Worm (Caenorhabditis elegans) whole organism, L1 larva: Measurements from ENCODE around the gene F13E9.15.

Source experiments
- C04F5.9 ChIP-seq: sonication (generic microtip); optimal IDR thresholded peaks from 2 replicates; lab custom pipeline; 2016; ENCODE audit warnings: missing genetic modification characterization, missing compliant biosample characterization
- C34B4.2 ChIP-seq: sonication (generic microtip); optimal IDR thresholded peaks from 2 replicates; lab custom pipeline; 2017; ENCODE audit warnings: mild to moderate bottlenecking, missing genetic modification characterization, missing compliant biosample characterization
- F16B12.6 ChIP-seq: fragments of 150-350 bp; optimal IDR thresholded peaks from 2 replicates; lab custom pipeline; 2014; ENCODE audit warnings: missing biosample characterization, missing genetic modification characterization
- Y116A8C.19 ChIP-seq: sonication (generic microtip); optimal IDR thresholded peaks from 2 replicates; lab custom pipeline; 2016; ENCODE audit warnings: missing compliant biosample characterization, missing genetic modification characterization, borderline replicate concordance
- aly-2 ChIP-seq: fragments of 150-350 bp; optimal IDR thresholded peaks from 2 replicates; lab custom pipeline; 2014; ENCODE audit warnings: missing biosample characterization, missing genetic modification characterization
- ama-1 ChIP-seq: fragments of 150-350 bp; optimal IDR thresholded peaks from 2 replicates; lab custom pipeline; 2014
- blmp-1 ChIP-seq: fragments of 150-350 bp; optimal IDR thresholded peaks from 2 replicates; lab custom pipeline; 2014; ENCODE audit warnings: missing biosample characterization, missing genetic modification characterization
- ceh-63 ChIP-seq: fragments of 200-800 bp; sonication (Bioruptor generic); optimal IDR thresholded peaks from 2 replicates; lab custom pipeline; 2018; ENCODE audit warnings: mild to moderate bottlenecking, missing genetic modification characterization, missing compliant biosample characterization
- ceh-8 ChIP-seq: fragments of 200-800 bp; sonication (Bioruptor generic); optimal IDR thresholded peaks from 2 replicates; lab custom pipeline; 2018; ENCODE audit warnings: mild to moderate bottlenecking, missing genetic modification characterization, moderate library complexity, missing compliant biosample characterization
- ceh-82 ChIP-seq, 3 experiments: fragments of 150-350 bp in 1 of 3; sonication (generic microtip) in 2 of 3; optimal IDR thresholded peaks; 2 replicates each; lab custom pipeline; 2014 to 2017; ENCODE audit warnings: missing biosample characterization in 3 of 3, missing genetic modification characterization in 3 of 3
- ceh-88 ChIP-seq: fragments of 200-800 bp; sonication (Bioruptor generic); IDR thresholded peaks from 2 replicates; pipeline ENCODE4 v1.3.6; 2022; ENCODE audit warnings: missing genetic modification characterization, missing compliant biosample characterization
- ceh-90 ChIP-seq: sonication (generic microtip); optimal IDR thresholded peaks from 2 replicates; lab custom pipeline; 2016; ENCODE audit warnings: missing genetic modification characterization, missing compliant biosample characterization
- ces-1 ChIP-seq: fragments of 150-350 bp; optimal IDR thresholded peaks from 2 replicates; lab custom pipeline; 2014; ENCODE audit warnings: missing biosample characterization, missing genetic modification reagents, missing genetic modification characterization
- dsc-1 ChIP-seq: sonication (generic microtip); optimal IDR thresholded peaks from 2 replicates; lab custom pipeline; 2016; ENCODE audit warnings: mild to moderate bottlenecking, missing genetic modification characterization, missing compliant biosample characterization
- efl-3 ChIP-seq: fragments of 200-800 bp; sonication (Bioruptor generic); optimal IDR thresholded peaks from 2 replicates; lab custom pipeline; 2018; ENCODE audit warnings: mild to moderate bottlenecking, missing genetic modification characterization, missing compliant biosample characterization
- egl-13 ChIP-seq: sonication (generic microtip); optimal IDR thresholded peaks from 2 replicates; lab custom pipeline; 2016; ENCODE audit warnings: missing genotype, missing genetic modification reagents, missing genetic modification characterization, missing compliant biosample characterization
- ets-5 ChIP-seq: fragments of 200-800 bp; sonication (Bioruptor generic); IDR thresholded peaks from 2 replicates; pipeline ENCODE4 v1.3.6; 2022; ENCODE audit warnings: missing genetic modification characterization, missing compliant biosample characterization
- fkh-10 ChIP-seq: sonication (generic microtip); optimal IDR thresholded peaks from 2 replicates; lab custom pipeline; 2017; ENCODE audit warnings: missing biosample characterization, missing genetic modification reagents, missing genetic modification characterization
- fkh-8 ChIP-seq: sonication (generic microtip); optimal IDR thresholded peaks from 2 replicates; lab custom pipeline; 2016; ENCODE audit warnings: mild to moderate bottlenecking, missing genetic modification characterization, missing compliant biosample characterization
- grh-1 ChIP-seq: fragments of 200-800 bp; sonication (Bioruptor generic); IDR thresholded peaks from 2 replicates; pipeline ENCODE4 v1.3.6; 2022; ENCODE audit warnings: missing genetic modification reagents, missing genetic modification characterization, missing compliant biosample characterization
- hlh-17 ChIP-seq: fragments of 200-800 bp; sonication (Bioruptor generic); optimal IDR thresholded peaks from 2 replicates; lab custom pipeline; 2018; ENCODE audit warnings: missing genetic modification characterization, mild to moderate bottlenecking, missing compliant biosample characterization, moderate library complexity, borderline replicate concordance
- hlh-4 ChIP-seq: sonication (generic microtip); optimal IDR thresholded peaks from 2 replicates; lab custom pipeline; 2016; ENCODE audit warnings: mild to moderate bottlenecking, missing genetic modification characterization, missing compliant biosample characterization
- hpl-2 ChIP-seq: fragments of 150-350 bp; optimal IDR thresholded peaks from 2 replicates; lab custom pipeline; 2014; ENCODE audit warnings: missing biosample characterization, missing genetic modification reagents, missing genetic modification characterization
- isw-1 ChIP-seq: fragments of 200-800 bp; sonication (Bioruptor generic); IDR thresholded peaks from 2 replicates; pipeline ENCODE4 v1.3.6; 2022; ENCODE audit warnings: missing genetic modification characterization, missing compliant biosample characterization
- jun-1 ChIP-seq: fragments of 150-350 bp; optimal IDR thresholded peaks from 2 replicates; lab custom pipeline; 2014; ENCODE audit warnings: missing biosample characterization, missing genetic modification reagents, missing genetic modification characterization
- lin-13 ChIP-seq: fragments of 150-350 bp; optimal IDR thresholded peaks from 2 replicates; lab custom pipeline; 2014; ENCODE audit warnings: missing biosample characterization, missing genetic modification reagents, missing genetic modification characterization
- lin-14 ChIP-seq: fragments of 200-800 bp; sonication (Bioruptor generic); optimal IDR thresholded peaks from 2 replicates; lab custom pipeline; 2018; ENCODE audit warnings: mild to moderate bottlenecking, missing genetic modification characterization, moderate library complexity, missing compliant biosample characterization
- lin-39 ChIP-seq: fragments of 150-350 bp; optimal IDR thresholded peaks from 2 replicates; lab custom pipeline; 2014; ENCODE audit warnings: missing biosample characterization, missing genetic modification reagents, missing genetic modification characterization
- lir-3 ChIP-seq: sonication (generic microtip); optimal IDR thresholded peaks from 2 replicates; lab custom pipeline; 2016; ENCODE audit warnings: mild to moderate bottlenecking, missing genetic modification characterization, moderate library complexity, missing compliant biosample characterization; ENCODE audit not compliant: poor library complexity
- lsy-2 ChIP-seq, 2 experiments: fragments of 150-350 bp; optimal IDR thresholded peaks; 2 replicates each; lab custom pipeline; 2014; ENCODE audit warnings: missing biosample characterization in 2 of 2, missing genetic modification characterization in 2 of 2
- mab-9 ChIP-seq: fragments of 200-800 bp; sonication (Bioruptor generic); IDR thresholded peaks from 2 replicates; pipeline ENCODE4 v1.3.6; 2022; ENCODE audit warnings: missing genetic modification reagents, missing genetic modification characterization, missing compliant biosample characterization
- mdl-1 ChIP-seq, 2 experiments: fragments of 150-350 bp; optimal IDR thresholded peaks; 2 replicates each; lab custom pipeline; 2014 to 2017; ENCODE audit warnings: missing biosample characterization in 2 of 2, missing genetic modification characterization in 2 of 2, inconsistent platforms in 1 of 2
- mef-2 ChIP-seq: fragments of 150-350 bp; optimal IDR thresholded peaks from 2 replicates; lab custom pipeline; 2014; ENCODE audit warnings: missing biosample characterization, missing genetic modification characterization
- mep-1 ChIP-seq: fragments of 150-350 bp; optimal IDR thresholded peaks from 2 replicates; lab custom pipeline; 2014; ENCODE audit warnings: missing biosample characterization, missing genetic modification characterization
- nhr-12 ChIP-seq: sonication (generic microtip); optimal IDR thresholded peaks from 2 replicates; lab custom pipeline; 2017; ENCODE audit warnings: missing biosample characterization, missing genetic modification characterization
- nhr-19 ChIP-seq: fragments of 200-800 bp; sonication (Bioruptor generic); conservative IDR thresholded peaks from 2 replicates; pipeline ENCODE4 v1.3.6; 2022; ENCODE audit warnings: missing genetic modification characterization, missing compliant biosample characterization
- nhr-237 ChIP-seq: fragments of 150-350 bp; optimal IDR thresholded peaks from 2 replicates; lab custom pipeline; 2014; ENCODE audit warnings: missing biosample characterization, missing genetic modification characterization
- nhr-71 ChIP-seq: sonication (generic microtip); optimal IDR thresholded peaks from 2 replicates; lab custom pipeline; 2016; ENCODE audit warnings: mild to moderate bottlenecking, missing genetic modification characterization, moderate library complexity, missing compliant biosample characterization
- nhr-84 ChIP-seq: sonication (generic microtip); optimal IDR thresholded peaks from 2 replicates; lab custom pipeline; 2017; ENCODE audit warnings: missing biosample characterization, missing genetic modification characterization
- pqm-1 ChIP-seq: sonication (generic microtip); optimal IDR thresholded peaks from 3 replicates; lab custom pipeline; 2017; ENCODE audit warnings: missing biosample characterization, missing genetic modification characterization
- rnt-1 ChIP-seq: sonication (generic microtip); optimal IDR thresholded peaks from 2 replicates; lab custom pipeline; 2016; ENCODE audit warnings: mild to moderate bottlenecking, missing genetic modification characterization, moderate library complexity, missing compliant biosample characterization
- snpc-4 ChIP-seq: fragments of 150-350 bp; optimal IDR thresholded peaks from 2 replicates; lab custom pipeline; 2014; ENCODE audit warnings: missing biosample characterization, missing genetic modification characterization
- snu-23 ChIP-seq: sonication (generic microtip); optimal IDR thresholded peaks from 2 replicates; lab custom pipeline; 2016; ENCODE audit warnings: missing genetic modification characterization, missing compliant biosample characterization
- sptf-1 ChIP-seq: fragments of 150-350 bp; optimal IDR thresholded peaks from 2 replicates; lab custom pipeline; 2014; ENCODE audit warnings: missing biosample characterization, missing genetic modification characterization
- sup-37 ChIP-seq: fragments of 200-800 bp; sonication (Bioruptor generic); optimal IDR thresholded peaks from 2 replicates; lab custom pipeline; 2018; ENCODE audit warnings: mild to moderate bottlenecking, missing genetic modification characterization, missing compliant biosample characterization
- swsn-7 ChIP-seq: sonication (generic microtip); optimal IDR thresholded peaks from 2 replicates; lab custom pipeline; 2016; ENCODE audit warnings: missing genetic modification characterization, missing compliant biosample characterization
- tbx-2 ChIP-seq: sonication (generic microtip); optimal IDR thresholded peaks from 2 replicates; lab custom pipeline; 2016; ENCODE audit warnings: missing genetic modification characterization, missing compliant biosample characterization
- unc-130 ChIP-seq: fragments of 150-350 bp; optimal IDR thresholded peaks from 2 replicates; lab custom pipeline; 2017; ENCODE audit warnings: missing biosample characterization, missing genetic modification characterization, inconsistent platforms
- unc-30 ChIP-seq: sonication (generic microtip); optimal IDR thresholded peaks from 2 replicates; lab custom pipeline; 2017; ENCODE audit warnings: missing biosample characterization, missing genetic modification characterization
- unc-62 ChIP-seq: fragments of 150-350 bp; optimal IDR thresholded peaks from 2 replicates; lab custom pipeline; 2014; ENCODE audit warnings: missing biosample characterization, missing genetic modification reagents, missing genetic modification characterization
- unc-86 ChIP-seq: sonication (generic microtip); optimal IDR thresholded peaks from 2 replicates; lab custom pipeline; 2016; ENCODE audit warnings: missing genetic modification characterization, missing compliant biosample characterization
- vab-15 ChIP-seq: sonication (generic microtip); optimal IDR thresholded peaks from 2 replicates; lab custom pipeline; 2017; ENCODE audit warnings: missing genotype, mild to moderate bottlenecking, missing genetic modification characterization, missing compliant biosample characterization
- ztf-11 ChIP-seq, 2 experiments: sonication (generic microtip); optimal IDR thresholded peaks; 2 replicates each; lab custom pipeline; 2016 to 2017; ENCODE audit warnings: missing genetic modification characterization in 2 of 2, missing biosample characterization in 1 of 2, missing compliant biosample characterization in 1 of 2
- ztf-4 ChIP-seq: fragments of 150-350 bp; optimal IDR thresholded peaks from 2 replicates; lab custom pipeline; 2014; ENCODE audit warnings: missing biosample characterization, missing genetic modification characterization

Gene F13E9.15

DNA sequence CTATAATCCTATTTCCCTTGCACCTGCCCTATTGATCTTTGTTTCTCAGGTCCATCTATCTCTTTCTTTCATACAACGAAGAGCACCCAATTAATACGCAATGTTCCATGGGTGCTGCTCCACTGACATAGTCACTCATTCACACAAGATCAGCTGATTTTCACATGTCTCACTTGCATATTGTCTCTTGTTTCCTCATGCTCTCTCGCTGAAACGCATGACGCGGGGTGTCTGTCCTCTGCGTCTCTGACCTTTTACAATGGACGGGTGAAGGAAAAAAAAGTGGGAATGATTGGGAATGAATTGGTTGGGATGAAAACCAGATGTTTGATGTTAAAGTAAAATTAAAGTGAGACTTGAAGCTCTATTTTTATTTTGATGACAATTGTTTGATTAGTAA, 45.7 kb upstream of the F13E9.15 start (continued):
- TF ChIP-seq fkh-10 (GFP tag; lab: Kevin White, UChicago) (peak; percentile 57), nhr-71 (tag; lab: Kevin White, UChicago) (peak; percentile 98), nhr-237 (tag; lab: Kevin White, UChicago) (peak; percentile 57), vab-15 (tag; lab: Kevin White, UChicago) (peak; percentile 80), isw-1 (GFP tag; lab: Robert Waterston, UW) (peak; percentile 71), C34B4.2 (no peak), hlh-4 (tag; lab: Kevin White, UChicago) (no peak), grh-1 (GFP tag; lab: Robert Waterston, UW) (peak; percentile 51), lin-13 (GFP tag; lab: Kevin White, UChicago) (peak; percentile 91), hlh-17 (GFP tag; lab: Kevin White, UChicago) (no peak), nhr-12 (no peak), ets-5 (GFP tag; lab: Robert Waterston, UW) (no peak), rnt-1 (tag; lab: Kevin White, UChicago) (peak; percentile 94), C04F5.9 (tag; lab: Kevin White, UChicago) (peak; percentile 60), unc-30 (tag; lab: Kevin White, UChicago) (no peak), ceh-90 (tag; lab: Kevin White, UChicago) (no peak), ceh-8 (peak; percentile 87), ama-1 (lab: Kevin White, UChicago) (peak; percentile 93), hpl-2 (GFP tag; lab: Kevin White, UChicago) (peak; percentile 30), mep-1 (tag; lab: Kevin White, UChicago) (peak; percentile 96), mef-2 (peak; percentile 85), sptf-1 (tag; lab: Kevin White, UChicago) (no peak), snu-23 (peak; percentile 96), dsc-1 (tag; lab: Kevin White, UChicago) (peak; percentile 99), unc-86 (tag; lab: Kevin White, UChicago) (peak; percentile 96), swsn-7 (tag; lab: Kevin White, UChicago) (peak; percentile 93), nhr-84 (no peak), nhr-19 (GFP tag; lab: Robert Waterston, UW) (peak; percentile 92), jun-1 (peak; percentile 87), tbx-2 (tag; lab: Kevin White, UChicago) (peak; percentile 90), Y116A8C.19 (no peak), snpc-4 (tag; lab: Kevin White, UChicago) (peak; percentile 43), aly-2 (tag; lab: Kevin White, UChicago) (peak; percentile 67), ceh-63 (GFP tag; lab: Kevin White, UChicago) (no peak), ztf-11 (tag; optimal IDR thresholded peaks at IDR 0.05; lab: Kevin White, UChicago) (peak in 1 of 2 experiments; percentile 86), unc-62 (no peak), mdl-1 (tag; optimal IDR thresholded peaks at IDR 0.05; lab: Kevin White, UChicago) (peak in 1 of 2 experiments; percentile 96), fkh-8 (tag; lab: Kevin White, UChicago) (peak; percentile 94), egl-13 (tag; lab: Kevin White, UChicago) (peak; percentile 83), efl-3 (GFP tag; lab: Kevin White, UChicago) (no peak), ztf-4 (tag; lab: Kevin White, UChicago) (peak; percentile 94), pqm-1 (tag; lab: Kevin White, UChicago) (no peak), F16B12.6 (peak; percentile 11), sup-37 (no peak), blmp-1 (tag; lab: Kevin White, UChicago) (peak; percentile 77), mab-9 (GFP tag; lab: Robert Waterston, UW) (no peak), unc-130 (tag; lab: Kevin White, UChicago) (peak; percentile 65), lir-3 (tag; lab: Kevin White, UChicago) (peak; percentile 85), ceh-82 (tag; optimal IDR thresholded peaks at IDR 0.05; lab: Kevin White, UChicago) (peak; percentile 47 to 84 (median 66)), lin-14 (peak; percentile 99), ceh-88 (GFP tag; lab: Robert Waterston, UW) (peak; percentile 69), ces-1 (GFP tag; lab: Kevin White, UChicago) (no peak), lsy-2 (tag; optimal IDR thresholded peaks at IDR 0.05; lab: Kevin White, UChicago) (peak; percentile 89 to 90), lin-39 (tag; lab: Kevin White, UChicago) (peak; percentile 88)
